Fruit fly (Drosophila melanogaster) Kc167 (cell line): ENCODE data around the gene PGRP-SA.

Source experiments
- Myc ChIP-seq: fragments of >200 bp; optimal IDR thresholded peaks from 2 replicates; lab custom pipeline; 2017; ENCODE audit warnings: missing external identifiers
- Sin3A ChIP-seq: fragments of >200 bp; optimal IDR thresholded peaks from 2 replicates; lab custom pipeline; 2018; ENCODE audit warnings: missing external identifiers
- h ChIP-seq: fragments of >200 bp; optimal IDR thresholded peaks from 3 replicates; lab custom pipeline; 2018; ENCODE audit warnings: missing external identifiers
- insv ChIP-seq: fragments of >200 bp; optimal IDR thresholded peaks from 3 replicates; lab custom pipeline; 2018; ENCODE audit warnings: missing external identifiers
- psq ChIP-seq: fragments of >200 bp; optimal IDR thresholded peaks from 2 replicates; lab custom pipeline; 2017; ENCODE audit warnings: missing external identifiers
- ttk ChIP-seq: sonication (Bioruptor generic); optimal IDR thresholded peaks from 2 replicates; lab custom pipeline; 2017; ENCODE audit warnings: missing external identifiers

The PGRP-SA gene

dm6 chrX:11561450-11562040 is at the start of gene PGRP-SA:
TSS of gene PGRP-SA (plus strand) at chrX:11561643.
- no peak for TF ChIP-seq insv

- TF ChIP-seq insv (no peak), ttk (no peak), h (lab: Kevin White, UChicago) (no peak), Sin3A (lab: Kevin White, UChicago) (no peak), psq (lab: Kevin White, UChicago) (no peak), Myc (lab: Kevin White, UChicago) (no peak)
Measured at dm6 chrX:11511955-11512354, 49.5 kb upstream of the PGRP-SA start.

dm6 chrX:11512868-11513267 is 48.6 kb upstream of the PGRP-SA start:
- TF ChIP-seq insv: no peak
- no peak for TF ChIP-seq h (lab: Kevin White, UChicago)
- TF ChIP-seq ttk: no peak
- TF ChIP-seq Sin3A (lab: Kevin White, UChicago): no peak
- TF ChIP-seq Myc (lab: Kevin White, UChicago): no peak
- no peak for TF ChIP-seq psq (lab: Kevin White, UChicago)

- TF ChIP-seq ttk (no peak), psq (lab: Kevin White, UChicago) (no peak), h (lab: Kevin White, UChicago) (no peak), Myc (lab: Kevin White, UChicago) (no peak), Sin3A (lab: Kevin White, UChicago) (no peak), insv (no peak)
Measured at dm6 chrX:11515550-11515949, 45.9 kb upstream of the PGRP-SA start.

dm6 chrX:11517295-11517694 is 44.1 kb upstream of the PGRP-SA start:
- TF ChIP-seq ttk (no peak), insv (no peak), Sin3A (lab: Kevin White, UChicago) (no peak), h (lab: Kevin White, UChicago) (no peak), Myc (lab: Kevin White, UChicago) (no peak), psq (lab: Kevin White, UChicago) (no peak)

- no peak for TF ChIP-seq h (lab: Kevin White, UChicago)
- TF ChIP-seq insv: no peak
- no peak for TF ChIP-seq Sin3A (lab: Kevin White, UChicago)
- TF ChIP-seq ttk: no peak
- TF ChIP-seq Myc (lab: Kevin White, UChicago): no peak
- no peak for TF ChIP-seq psq (lab: Kevin White, UChicago)
Measured at dm6 chrX:11518435-11518834, 43.0 kb upstream of the PGRP-SA start.

- TF ChIP-seq Myc (lab: Kevin White, UChicago) (no peak), psq (lab: Kevin White, UChicago) (no peak), Sin3A (lab: Kevin White, UChicago) (no peak), insv (no peak), h (lab: Kevin White, UChicago) (no peak), ttk (no peak)
Measured at dm6 chrX:11520209-11520608, 41.2 kb upstream of the PGRP-SA start.

dm6 chrX:11521561-11522546 is 39.6 kb upstream of the PGRP-SA start:
- no peak for TF ChIP-seq insv
- no peak for TF ChIP-seq ttk
- no peak for TF ChIP-seq h (lab: Kevin White, UChicago)
- no peak for TF ChIP-seq Sin3A (lab: Kevin White, UChicago)
- no peak for TF ChIP-seq Myc (lab: Kevin White, UChicago)
- TF ChIP-seq psq (lab: Kevin White, UChicago): no peak

dm6 chrX:11523921-11524320 is 37.5 kb upstream of the PGRP-SA start:
- TF ChIP-seq h (lab: Kevin White, UChicago) (no peak), Sin3A (lab: Kevin White, UChicago) (no peak), ttk (no peak), insv (no peak), Myc (lab: Kevin White, UChicago) (no peak), psq (lab: Kevin White, UChicago) (no peak)

- no peak for TF ChIP-seq ttk
- TF ChIP-seq h (lab: Kevin White, UChicago): no peak
- TF ChIP-seq Sin3A (lab: Kevin White, UChicago): no peak
- no peak for TF ChIP-seq psq (lab: Kevin White, UChicago)
- no peak for TF ChIP-seq Myc (lab: Kevin White, UChicago)
- TF ChIP-seq insv: no peak
Measured at dm6 chrX:11527088-11527635, 34.3 kb upstream of the PGRP-SA start.

- no peak for TF ChIP-seq h (lab: Kevin White, UChicago)
- TF ChIP-seq Sin3A (lab: Kevin White, UChicago): no peak
- TF ChIP-seq psq (lab: Kevin White, UChicago): no peak
- TF ChIP-seq ttk: no peak
- no peak for TF ChIP-seq Myc (lab: Kevin White, UChicago)
- TF ChIP-seq insv: no peak
Measured at dm6 chrX:11528026-11528702, 33.3 kb upstream of the PGRP-SA start.
